Fruit fly (Drosophila melanogaster): ENCODE data around the gene CG12713.

CG12713 gene

DNA sequence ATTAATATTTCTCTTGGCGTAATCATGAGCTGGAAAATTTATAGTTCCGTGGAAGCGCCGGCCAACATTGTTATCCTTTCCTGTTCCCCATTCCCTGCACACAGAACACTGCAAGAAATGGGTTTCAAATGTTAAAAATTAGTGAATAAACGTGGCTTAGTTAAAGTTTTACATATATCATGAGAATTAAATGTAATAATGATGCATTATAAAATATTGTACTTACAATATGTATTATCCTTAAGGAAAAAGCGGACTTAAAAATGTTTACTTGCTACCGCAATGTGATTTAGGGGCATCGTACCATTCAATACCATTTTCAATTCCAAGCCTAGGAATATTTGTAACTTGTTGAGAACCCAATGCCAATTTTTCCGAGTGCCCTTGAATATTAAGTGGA, 29.6 kb upstream of the CG12713 start (continued):
- TF ChIP-seq CG10654 (GFP tag; optimal IDR thresholded peaks at IDR 0.05) (no peak), CG17328 (GFP tag; IDR thresholded peaks at IDR 0.05) (no peak), Vsx1 (GFP tag; optimal IDR thresholded peaks at IDR 0.05) (no peak), CG43689 (GFP tag; IDR thresholded peaks at IDR 0.05) (no peak), CG10565 (GFP tag; optimal IDR thresholded peaks at IDR 0.05) (no peak), tx (GFP tag; optimal IDR thresholded peaks at IDR 0.05) (no peak), kah (GFP tag; optimal IDR thresholded peaks at IDR 0.05) (no peak), gt (GFP tag; IDR thresholded peaks at IDR 0.05) (no peak), slou (GFP tag; optimal IDR thresholded peaks at IDR 0.05) (no peak), CG12071 (GFP tag; optimal IDR thresholded peaks at IDR 0.05) (no peak), emc (GFP tag; optimal IDR thresholded peaks at IDR 0.05) (no peak), en (GFP tag; optimal IDR thresholded peaks at IDR 0.05) (no peak), CG3163 (GFP tag; optimal IDR thresholded peaks at IDR 0.05) (no peak), CG12942 (GFP tag; optimal IDR thresholded peaks at IDR 0.05) (no peak), CG17361 (GFP tag; IDR thresholded peaks at IDR 0.05) (0 out of 3 replicates have a peak, but pooled peaks have one; percentile 35), eve (GFP tag; optimal IDR thresholded peaks at IDR 0.05) (peak in 1 of 2 experiments; percentile 36), lola (GFP tag; optimal IDR thresholded peaks at IDR 0.05) (peak in 1 of 3 experiments; percentile 39), Eip74EF (GFP tag; optimal IDR thresholded peaks at IDR 0.05) (no peak), Ravus (GFP tag; IDR thresholded peaks at IDR 0.05) (no peak), CG17802 (tag; optimal IDR thresholded peaks at IDR 0.05) (no peak), CG17912 (GFP tag; optimal IDR thresholded peaks at IDR 0.05) (no peak), CG17829 (tag; optimal IDR thresholded peaks at IDR 0.05) (peak; percentile 53), D19A (tag; optimal IDR thresholded peaks at IDR 0.05) (peak; percentile 20), CG30403 (GFP tag; optimal IDR thresholded peaks at IDR 0.05) (no peak), CG12236 (GFP tag; optimal IDR thresholded peaks at IDR 0.05) (no peak), CG32532 (GFP tag; IDR thresholded peaks at IDR 0.05) (no peak), Drgx (GFP tag; IDR thresholded peaks at IDR 0.05) (no peak), CG18262 (tag; optimal IDR thresholded peaks at IDR 0.05) (peak; percentile 44), CG3838 (GFP tag; optimal IDR thresholded peaks at IDR 0.05) (no peak), chn (GFP tag; optimal IDR thresholded peaks at IDR 0.05) (no peak), CG4404 (GFP tag; IDR thresholded peaks at IDR 0.05) (peak; percentile 14; the same call in 1 of the 2 replicates), CG2678 (tag; optimal IDR thresholded peaks at IDR 0.05) (no peak), CG30020 (tag; optimal IDR thresholded peaks at IDR 0.05) (no peak), CG15696 (tag; optimal IDR thresholded peaks at IDR 0.05) (peak; percentile 52), CG9727 (GFP tag; optimal IDR thresholded peaks at IDR 0.05) (peak; percentile 29), ranshi (GFP tag; IDR thresholded peaks at IDR 0.05) (no peak), seq (GFP tag; IDR thresholded peaks at IDR 0.05) (no peak)

dm6 chr3L:15808022-15808421, 24.2 kb upstream of the CG12713 start, which contains the start of gene CG6244:
Gene CG6244 (plus strand): TSS chr3L:15808322.
- TF ChIP-seq insv (GFP tag; optimal IDR thresholded peaks at IDR 0.05) (no peak), CG3838 (GFP tag; optimal IDR thresholded peaks at IDR 0.05) (no peak), Sry-β (GFP tag; optimal IDR thresholded peaks at IDR 0.05) (peak; percentile 8)

- TF ChIP-seq CG14965 (GFP tag; optimal IDR thresholded peaks at IDR 0.05; ENCODE audit: borderline replicate concordance) (no peak), tin (GFP tag; optimal IDR thresholded peaks at IDR 0.05) (no peak), bbx (GFP tag; IDR thresholded peaks at IDR 0.05; ENCODE audit: partially characterized antibody) (0 out of 2 replicates have a peak, but pooled peaks have one; percentile 12), Pdp1 (GFP tag; optimal IDR thresholded peaks at IDR 0.05) (peak in 1 of 2 experiments; percentile 91), stwl (tag; optimal IDR thresholded peaks at IDR 0.05) (peak; percentile 30), Bgb (GFP tag; IDR thresholded peaks at IDR 0.05; ENCODE audit: partially characterized antibody) (peak; percentile 42), shn (GFP tag; optimal IDR thresholded peaks at IDR 0.05) (no peak), lov (optimal IDR thresholded peaks at IDR 0.05) (no peak), lov (GFP tag; IDR thresholded peaks at IDR 0.05) (no peak), CTCF (GFP tag; optimal IDR thresholded peaks at IDR 0.05) (peak; percentile 60), CG7963 (GFP tag; IDR thresholded peaks at IDR 0.05; ENCODE audit: partially characterized antibody) (0 out of 3 replicates have a peak, but pooled peaks have one; percentile 5), CG2199 (GFP tag; IDR thresholded peaks at IDR 0.05) (peak; percentile 68), amos (GFP tag; IDR thresholded peaks at IDR 0.05; ENCODE audit: partially characterized antibody) (peak; percentile 44)
Observed at dm6 chr3L:15808667-15809066, 23.6 kb upstream of the CG12713 start.

Measured in whole organism, embryonic.